Worm (Caenorhabditis elegans): Measurements from ENCODE around the gene dhps-1.

- TF ChIP-seq pqm-1 (tag; optimal IDR thresholded peaks at IDR 0.05): no peak
- no peak for TF ChIP-seq ama-1 (optimal IDR thresholded peaks at IDR 0.05)
- TF ChIP-seq hmg-11 (tag; optimal IDR thresholded peaks at IDR 0.05): no peak
- TF ChIP-seq nhr-11 (tag; optimal IDR thresholded peaks at IDR 0.05): no peak
- no peak for TF ChIP-seq lin-39 (tag; optimal IDR thresholded peaks at IDR 0.05)
- TF ChIP-seq nfya-1 (tag; optimal IDR thresholded peaks at IDR 0.05; ENCODE audit: insufficient read depth): no peak
Observed at ce11 chrII:11994940-11995339, 2.1 kb downstream of the dhps-1 start.

Data from whole organism, L3 larva.